Worm (Caenorhabditis elegans) whole organism, late embryonic: Measurements from ENCODE around the gene srh-274.

Experiments
- ama-1 ChIP-seq: fragments of 150-350 bp; optimal IDR thresholded peaks from 2 replicates; lab custom pipeline; 2014
- ceh-48 ChIP-seq: sonication (generic microtip); optimal IDR thresholded peaks from 2 replicates; lab custom pipeline; 2016; ENCODE audit warnings: missing genetic modification characterization, inconsistent platforms, missing compliant biosample characterization
- hlh-15 ChIP-seq: sonication (generic microtip); optimal IDR thresholded peaks from 2 replicates; lab custom pipeline; 2016; ENCODE audit warnings: missing genetic modification characterization, missing compliant biosample characterization
- pag-3 ChIP-seq: sonication (generic microtip); optimal IDR thresholded peaks from 2 replicates; lab custom pipeline; 2016; ENCODE audit warnings: missing compliant biosample characterization, missing genetic modification characterization, borderline replicate concordance
- pha-4 ChIP-seq: fragments of 150-350 bp; optimal IDR thresholded peaks from 2 replicates; lab custom pipeline; 2018; ENCODE audit warnings: missing biosample characterization, missing genetic modification reagents, missing genetic modification characterization
- unc-86 ChIP-seq: sonication (generic microtip); optimal IDR thresholded peaks from 2 replicates; lab custom pipeline; 2016; ENCODE audit warnings: missing genetic modification characterization, missing compliant biosample characterization

- TF ChIP-seq hlh-15 (tag; lab: Kevin White, UChicago) (no peak), pha-4 (tag; lab: Kevin White, UChicago) (no peak), pag-3 (tag; lab: Kevin White, UChicago) (no peak), unc-86 (tag; lab: Kevin White, UChicago) (no peak), ama-1 (lab: Kevin White, UChicago) (no peak), ceh-48 (tag; lab: Kevin White, UChicago) (no peak)
Observed at ce11 chrII:943773-944172, 39.2 kb upstream of the srh-274 start, which contains the start of gene clec-43.
